Worm (Caenorhabditis elegans) whole organism, L4 larva: ENCODE results near the gene algn-5.

Experiments used
- F37D6.2 ChIP-seq: sonication (generic microtip); optimal IDR thresholded peaks from 2 replicates; lab custom pipeline; 2016; ENCODE audit warnings: mild to moderate bottlenecking, missing genetic modification characterization, missing compliant biosample characterization
- aha-1 ChIP-seq: fragments of 150-350 bp; peaks from one replicate; lab custom pipeline; 2014; ENCODE audit warnings: missing biosample characterization, missing genetic modification characterization
- fkh-10 ChIP-seq: fragments of 150-350 bp; optimal IDR thresholded peaks from 2 replicates; lab custom pipeline; 2014; ENCODE audit warnings: missing biosample characterization, missing genetic modification reagents, missing genetic modification characterization
- lir-3 ChIP-seq: sonication (generic microtip); optimal IDR thresholded peaks from 2 replicates; lab custom pipeline; 2016; ENCODE audit warnings: mild to moderate bottlenecking, missing genetic modification characterization, missing compliant biosample characterization
- pqm-1 ChIP-seq: sonication (generic microtip); optimal IDR thresholded peaks from 2 replicates; lab custom pipeline; 2017; ENCODE audit warnings: missing biosample characterization, missing genetic modification characterization
- unc-130 ChIP-seq: sonication (generic microtip); optimal IDR thresholded peaks from 2 replicates; lab custom pipeline; 2016; ENCODE audit warnings: missing genetic modification reagents, missing genetic modification characterization, missing compliant biosample characterization

DNA sequence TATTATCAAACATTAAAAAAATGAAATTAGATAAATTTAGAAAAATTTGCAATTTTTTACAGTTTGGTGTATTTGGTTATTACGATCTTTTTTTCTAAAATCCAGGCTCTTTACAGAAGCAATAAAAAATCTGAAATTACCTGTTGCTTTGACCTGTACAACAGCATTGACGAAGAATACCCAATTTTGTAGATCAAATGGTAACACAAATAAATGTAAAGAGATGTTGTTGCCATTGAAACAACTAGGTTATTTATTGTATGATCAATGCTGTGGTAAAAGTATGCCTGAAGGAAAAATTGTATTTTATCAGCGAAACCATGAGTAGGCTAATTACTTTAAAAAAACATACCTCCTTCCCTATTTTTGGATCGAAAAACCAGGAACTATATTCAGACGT lies 46.2 kb downstream of the algn-5 start:
- TF ChIP-seq F37D6.2 (tag; lab: Kevin White, UChicago) (no peak), fkh-10 (no peak), aha-1 (tag; lab: Kevin White, UChicago) (no peak), unc-130 (GFP tag; lab: Kevin White, UChicago) (no peak), pqm-1 (no peak), lir-3 (no peak)
